Worm (Caenorhabditis elegans): ENCODE results near the gene apc-2.

Gene apc-2

ce11 chrIII:8080165-8080738 is at the start of gene apc-2, which contains the start of gene dcr-1:
Gene apc-2 (plus strand): TSS chrIII:8080629.
Gene dcr-1 (minus strand): TSS chrIII:8080281.
- TF ChIP-seq R02D3.7 (tag; optimal IDR thresholded peaks at IDR 0.05) (no peak), ceh-16 (tag; optimal IDR thresholded peaks at IDR 0.05) (no peak), sea-2 (GFP tag; optimal IDR thresholded peaks at IDR 0.05) (no peak), nhr-237 (tag; optimal IDR thresholded peaks at IDR 0.05) (no peak), nhr-11 (tag; optimal IDR thresholded peaks at IDR 0.05) (no peak), lin-15B (tag; optimal IDR thresholded peaks at IDR 0.05) (no peak), egl-5 (tag; optimal IDR thresholded peaks at IDR 0.05) (no peak)

- TF ChIP-seq mdl-1 (tag; optimal IDR thresholded peaks at IDR 0.05) (no peak), nhr-237 (tag; optimal IDR thresholded peaks at IDR 0.05) (no peak), nhr-43 (tag; optimal IDR thresholded peaks at IDR 0.05; ENCODE audit: poor library complexity, severe bottlenecking) (no peak), jun-1 (tag; optimal IDR thresholded peaks at IDR 0.05) (no peak), fkh-2 (tag; optimal IDR thresholded peaks at IDR 0.05) (no peak), unc-62 (GFP tag; optimal IDR thresholded peaks at IDR 0.05) (no peak), mml-1 (tag; optimal IDR thresholded peaks at IDR 0.05) (no peak), egl-27 (tag; optimal IDR thresholded peaks at IDR 0.05) (no peak), elt-3 (tag; optimal IDR thresholded peaks at IDR 0.05) (no peak), daf-12 (tag; optimal IDR thresholded peaks at IDR 0.05) (no peak), ceh-82 (tag; optimal IDR thresholded peaks at IDR 0.05) (no peak), ceh-28 (tag; optimal IDR thresholded peaks at IDR 0.05) (no peak), unc-39 (tag; optimal IDR thresholded peaks at IDR 0.05) (no peak), nhr-11 (tag; optimal IDR thresholded peaks at IDR 0.05) (no peak), ceh-16 (tag; optimal IDR thresholded peaks at IDR 0.05) (no peak), ZK546.5 (tag; optimal IDR thresholded peaks at IDR 0.05) (no peak), aly-2 (tag; optimal IDR thresholded peaks at IDR 0.05) (no peak), hmg-11 (tag; optimal IDR thresholded peaks at IDR 0.05) (no peak), eor-1 (tag; optimal IDR thresholded peaks at IDR 0.05) (no peak)
These were observed 49.5 kb upstream of the apc-2 start, which contains the start of gene F44B9.9 for ce11 chrIII:8030963-8031362. Gene F44B9.9 (minus strand): TSS chrIII:8031063.

ce11 chrIII:8033534-8033933 is 46.9 kb upstream of the apc-2 start, which contains the start of gene F44B9.10:
Gene F44B9.10 (minus strand): TSS chrIII:8033634.
- TF ChIP-seq nhr-237 (tag; optimal IDR thresholded peaks at IDR 0.05) (no peak), fos-1 (tag; optimal IDR thresholded peaks at IDR 0.05) (no peak), ceh-9 (tag; optimal IDR thresholded peaks at IDR 0.05) (no peak), nhr-76 (tag; optimal IDR thresholded peaks at IDR 0.05) (no peak), ama-1 (optimal IDR thresholded peaks at IDR 0.05) (no peak), nhr-67 (tag; optimal IDR thresholded peaks at IDR 0.05) (no peak), elt-1 (tag; optimal IDR thresholded peaks at IDR 0.05) (no peak), ceh-82 (tag; optimal IDR thresholded peaks at IDR 0.05) (no peak), tbx-2 (tag; optimal IDR thresholded peaks at IDR 0.05) (no peak), skn-1 (tag; optimal IDR thresholded peaks at IDR 0.05) (no peak), unc-39 (tag; optimal IDR thresholded peaks at IDR 0.05) (no peak), fkh-2 (tag; optimal IDR thresholded peaks at IDR 0.05) (no peak), elt-3 (tag; optimal IDR thresholded peaks at IDR 0.05) (no peak), nfya-1 (tag; optimal IDR thresholded peaks at IDR 0.05; ENCODE audit: insufficient read depth) (no peak), R02D3.7 (tag; optimal IDR thresholded peaks at IDR 0.05) (no peak), hmg-11 (tag; optimal IDR thresholded peaks at IDR 0.05) (no peak), daf-12 (tag; optimal IDR thresholded peaks at IDR 0.05) (no peak), nhr-25 (tag; optimal IDR thresholded peaks at IDR 0.05) (no peak), sea-2 (GFP tag; optimal IDR thresholded peaks at IDR 0.05) (no peak), ZK546.5 (tag; optimal IDR thresholded peaks at IDR 0.05) (no peak)

- TF ChIP-seq nhr-12 (tag; optimal IDR thresholded peaks at IDR 0.05) (no peak), R02D3.7 (tag; optimal IDR thresholded peaks at IDR 0.05) (no peak), eor-1 (tag; optimal IDR thresholded peaks at IDR 0.05) (no peak), hmg-11 (tag; optimal IDR thresholded peaks at IDR 0.05) (no peak), elt-3 (tag; optimal IDR thresholded peaks at IDR 0.05) (no peak)
These were observed 44.4 kb upstream of the apc-2 start for ce11 chrIII:8036050-8036449.

ce11 chrIII:8036497-8036896 is 43.9 kb upstream of the apc-2 start:
- TF ChIP-seq elt-3 (tag; optimal IDR thresholded peaks at IDR 0.05) (peak in 1 of 3 experiments; percentile 79), unc-62 (GFP tag; optimal IDR thresholded peaks at IDR 0.05) (no peak), nhr-23 (tag; optimal IDR thresholded peaks at IDR 0.05) (peak; percentile 1)
